Fruit fly (Drosophila melanogaster): ENCODE measurements around the gene Rcd4.
A peak's percentile ranks its signal among the peaks of the same experiment; 100 is the strongest.

Rcd4 gene

dm6 chr2L:8376717-8377116, 5.9 kb upstream of the Rcd4 start, which contains the start of the genes CG13390 and CG17294 (continued):
- peak; percentile 100 for TF ChIP-seq Ada2b (GFP tag; IDR thresholded peaks at IDR 0.05)
- TF ChIP-seq gsb (GFP tag; IDR thresholded peaks at IDR 0.05): peak; percentile 99
- TF ChIP-seq CG2120 (GFP tag; optimal IDR thresholded peaks at IDR 0.05): peak; percentile 99
- TF ChIP-seq schlank (tag; optimal IDR thresholded peaks at IDR 0.05): peak; percentile 98
- TF ChIP-seq CG11560 (tag; IDR thresholded peaks at IDR 0.05): peak; percentile 95
- peak; percentile 97 for TF ChIP-seq ems (GFP tag; optimal IDR thresholded peaks at IDR 0.05)
- TF ChIP-seq yki (optimal IDR thresholded peaks at IDR 0.05): no peak
- TF ChIP-seq CG31441 (GFP tag; IDR thresholded peaks at IDR 0.05): peak; percentile 100
- peak; percentile 100 for TF ChIP-seq row (GFP tag; IDR thresholded peaks at IDR 0.05)
- peak; percentile 92 for TF ChIP-seq Atf3 (GFP tag; optimal IDR thresholded peaks at IDR 0.05)
- TF ChIP-seq Scr (GFP tag; IDR thresholded peaks at IDR 0.05; ENCODE audit: partially characterized antibody): peak; percentile 79
- TF ChIP-seq lbe (GFP tag; optimal IDR thresholded peaks at IDR 0.05): peak; percentile 99
- peak; percentile 98 for TF ChIP-seq fd64A (GFP tag; optimal IDR thresholded peaks at IDR 0.05)
- TF ChIP-seq HLH3B (GFP tag; IDR thresholded peaks at IDR 0.05): peak; percentile 100

dm6 chr2L:8381508-8382036, 1.1 kb upstream of the Rcd4 start, which contains the start of gene AlaRS:
AlaRS (minus strand) TSS chr2L:8381764.
- TF ChIP-seq nerfin-1 (tag; optimal IDR thresholded peaks at IDR 0.05) (peak; percentile 30), BEAF-32 (GFP tag; optimal IDR thresholded peaks at IDR 0.05) (peak; percentile 70), lov (optimal IDR thresholded peaks at IDR 0.05) (no peak), lov (GFP tag; IDR thresholded peaks at IDR 0.05) (no peak), CG2875 (GFP tag; optimal IDR thresholded peaks at IDR 0.05) (peak; percentile 2), otp (GFP tag; IDR thresholded peaks at IDR 0.05) (no peak), CG17359 (tag; optimal IDR thresholded peaks at IDR 0.05) (peak; percentile 37), hb (GFP tag; IDR thresholded peaks at IDR 0.05; ENCODE audit: partially characterized antibody) (peak; percentile 45; the same call in 1 of the 3 replicates), lbe (GFP tag; optimal IDR thresholded peaks at IDR 0.05) (peak; percentile 70), psq (GFP tag; optimal IDR thresholded peaks at IDR 0.05) (no peak), Dbx (GFP tag; IDR thresholded peaks at IDR 0.05) (0 out of 3 replicates have a peak, but pooled peaks have one; percentile 6), stwl (tag; optimal IDR thresholded peaks at IDR 0.05) (peak; percentile 45), usp (GFP tag; optimal IDR thresholded peaks at IDR 0.05) (no peak), gcm (GFP tag; optimal IDR thresholded peaks at IDR 0.05) (peak; percentile 27), Mes4 (GFP tag; optimal IDR thresholded peaks at IDR 0.05) (no peak), gsb-n (tag; optimal IDR thresholded peaks at IDR 0.05) (no peak), grn (GFP tag; optimal IDR thresholded peaks at IDR 0.05) (no peak), crol (GFP tag; IDR thresholded peaks at IDR 0.05) (no peak), Sox102F (GFP tag; optimal IDR thresholded peaks at IDR 0.05) (peak; percentile 31), CG2889 (GFP tag; IDR thresholded peaks at IDR 0.05) (no peak), D19A (tag; optimal IDR thresholded peaks at IDR 0.05) (peak; percentile 19), danr (GFP tag; IDR thresholded peaks at IDR 0.05) (no peak), pros (GFP tag; optimal IDR thresholded peaks at IDR 0.05) (no peak), HLH3B (GFP tag; IDR thresholded peaks at IDR 0.05) (no peak), bcd (GFP tag; optimal IDR thresholded peaks at IDR 0.05) (peak; percentile 29), PHDP (tag; optimal IDR thresholded peaks at IDR 0.05) (peak; percentile 47), CG10979 (tag; optimal IDR thresholded peaks at IDR 0.05) (peak; percentile 30), CG8359 (GFP tag; optimal IDR thresholded peaks at IDR 0.05; ENCODE audit: borderline replicate concordance) (no peak), CG8765 (GFP tag; IDR thresholded peaks at IDR 0.05) (no peak), kni (GFP tag; optimal IDR thresholded peaks at IDR 0.05) (peak; percentile 58), Ravus (GFP tag; IDR thresholded peaks at IDR 0.05) (no peak), CG9437 (GFP tag; optimal IDR thresholded peaks at IDR 0.05) (no peak), Camta (GFP tag; optimal IDR thresholded peaks at IDR 0.05) (no peak), Dref (GFP tag; IDR thresholded peaks at IDR 0.05) (peak; percentile 68), Six4 (GFP tag; optimal IDR thresholded peaks at IDR 0.05) (peak; percentile 18), CG9609 (GFP tag; optimal IDR thresholded peaks at IDR 0.05) (no peak), sim (GFP tag; IDR thresholded peaks at IDR 0.05) (no peak), hth (optimal IDR thresholded peaks at IDR 0.05) (no peak), CG4730 (GFP tag; IDR thresholded peaks at IDR 0.05) (no peak)

All from whole organism, embryonic.